Worm (Caenorhabditis elegans) whole organism, L4 larva: Measurements from ENCODE around the gene T25D1.3.

ENCODE experiments used
- F26F4.8 ChIP-seq: fragments of 200-800 bp; sonication (Bioruptor generic); conservative IDR thresholded peaks from 2 replicates; pipeline ENCODE4 v1.3.6; 2022; ENCODE audit warnings: missing genetic modification characterization, missing compliant biosample characterization
- F37D6.2 ChIP-seq: sonication (generic microtip); optimal IDR thresholded peaks from 2 replicates; lab custom pipeline; 2016; ENCODE audit warnings: mild to moderate bottlenecking, missing genetic modification characterization, missing compliant biosample characterization
- F49E8.2 ChIP-seq: sonication (generic microtip); optimal IDR thresholded peaks from 2 replicates; lab custom pipeline; 2016; ENCODE audit warnings: missing compliant biosample characterization, mild to moderate bottlenecking, missing genetic modification characterization, borderline replicate concordance
- R02D3.7 ChIP-seq: fragments of 150-350 bp; sonication (generic microtip); optimal IDR thresholded peaks from 3 replicates; lab custom pipeline; 2014; ENCODE audit warnings: missing biosample characterization, missing genetic modification characterization
- T26A8.4 ChIP-seq: fragments of 200-800 bp; sonication (Bioruptor generic); IDR thresholded peaks from 2 replicates; pipeline ENCODE4 v1.3.6; 2022; ENCODE audit warnings: missing genetic modification characterization, missing compliant biosample characterization
- Y48G9A.11 ChIP-seq: fragments of 200-800 bp; sonication (Bioruptor generic); IDR thresholded peaks from 2 replicates; pipeline ENCODE4 v1.3.6; 2022; ENCODE audit warnings: missing genetic modification reagents, missing genetic modification characterization, missing compliant biosample characterization
- Y75B8A.6 ChIP-seq: fragments of 200-800 bp; sonication (Bioruptor generic); IDR thresholded peaks from 2 replicates; pipeline ENCODE4 v1.3.6; 2022; ENCODE audit warnings: missing genetic modification reagents, missing genetic modification characterization, missing compliant biosample characterization
- arid-1 ChIP-seq: fragments of 200-800 bp; sonication (Bioruptor generic); conservative IDR thresholded peaks from 2 replicates; pipeline ENCODE4 v1.3.6; 2022; ENCODE audit warnings: missing genetic modification reagents, missing genetic modification characterization, missing compliant biosample characterization
- ceh-28 ChIP-seq: fragments of 150-350 bp; optimal IDR thresholded peaks from 2 replicates; lab custom pipeline; 2014; ENCODE audit warnings: missing biosample characterization, missing genetic modification reagents, missing genetic modification characterization
- ces-1 ChIP-seq: fragments of 150-350 bp; sonication (generic microtip); optimal IDR thresholded peaks from 4 replicates; lab custom pipeline; 2014; ENCODE audit warnings: missing biosample characterization, missing genetic modification reagents, missing genetic modification characterization
- ctbp-1 ChIP-seq: fragments of 200-800 bp; sonication (Bioruptor generic); IDR thresholded peaks from 2 replicates; pipeline ENCODE4 v1.3.6; 2022; ENCODE audit warnings: missing genetic modification reagents, missing genetic modification characterization, missing compliant biosample characterization
- daf-16 ChIP-seq, 3 experiments: sonication (generic microtip); optimal IDR thresholded peaks; 2 replicates each; lab custom pipeline; 2016 to 2017; ENCODE audit warnings: missing genetic modification characterization in 3 of 3, missing genetic modification reagents in 3 of 3, mild to moderate bottlenecking in 2 of 3, missing compliant biosample characterization in 2 of 3, missing biosample characterization in 1 of 3, moderate library complexity in 1 of 3
- dmd-6 ChIP-seq: fragments of 200-800 bp; sonication (Bioruptor generic); IDR thresholded peaks from 2 replicates; pipeline ENCODE4 v1.3.6; 2022; ENCODE audit warnings: missing genetic modification reagents, missing genetic modification characterization, missing compliant biosample characterization
- dmd-8 ChIP-seq: fragments of 200-800 bp; sonication (Bioruptor generic); IDR thresholded peaks from 2 replicates; pipeline ENCODE4 v1.3.6; 2022; ENCODE audit warnings: missing genetic modification characterization, missing compliant biosample characterization
- dmd-9 ChIP-seq: fragments of 200-800 bp; sonication (Bioruptor generic); IDR thresholded peaks from 2 replicates; pipeline ENCODE4 v1.3.6; 2022; ENCODE audit warnings: missing genetic modification reagents, missing genetic modification characterization, missing compliant biosample characterization
- dve-1 ChIP-seq: sonication (generic microtip); optimal IDR thresholded peaks from 2 replicates; lab custom pipeline; 2017; ENCODE audit warnings: antibody characterized with exemption, mild to moderate bottlenecking, missing genetic modification characterization, missing compliant biosample characterization; ENCODE audit not compliant: insufficient read depth
- egl-43 ChIP-seq: fragments of 200-800 bp; sonication (Bioruptor generic); IDR thresholded peaks from 2 replicates; pipeline ENCODE4 v1.3.6; 2022; ENCODE audit warnings: missing genetic modification reagents, missing genetic modification characterization, missing compliant biosample characterization
- fos-1 ChIP-seq: fragments of 150-350 bp; optimal IDR thresholded peaks from 2 replicates; lab custom pipeline; 2014; ENCODE audit warnings: missing biosample characterization, missing genetic modification characterization
- gei-8 ChIP-seq: fragments of 200-800 bp; sonication (Bioruptor generic); optimal IDR thresholded peaks from 2 replicates; lab custom pipeline; 2018; ENCODE audit warnings: mild to moderate bottlenecking, missing genetic modification characterization, missing compliant biosample characterization
- hif-1 ChIP-seq, 2 experiments: sonication (generic microtip); optimal IDR thresholded peaks; 2 replicates each; lab custom pipeline; 2016 to 2017; ENCODE audit warnings: missing compliant biosample characterization in 2 of 2, missing genetic modification characterization in 2 of 2, missing genetic modification reagents in 2 of 2, missing genotype in 2 of 2, mild to moderate bottlenecking in 1 of 2
- hlh-11 ChIP-seq: fragments of 200-800 bp; sonication (Bioruptor generic); optimal IDR thresholded peaks from 2 replicates; lab custom pipeline; 2018; ENCODE audit warnings: mild to moderate bottlenecking, missing genetic modification characterization, missing compliant biosample characterization
- lin-1 ChIP-seq: fragments of 200-800 bp; sonication (Bioruptor generic); IDR thresholded peaks from 2 replicates; pipeline ENCODE4 v1.3.6; 2022; ENCODE audit warnings: missing genetic modification reagents, missing genetic modification characterization, missing compliant biosample characterization
- lin-13 ChIP-seq: fragments of 150-350 bp; optimal IDR thresholded peaks from 2 replicates; lab custom pipeline; 2014; ENCODE audit warnings: missing biosample characterization, missing genetic modification reagents, missing genetic modification characterization
- lin-39 ChIP-seq: fragments of 150-350 bp; optimal IDR thresholded peaks from 2 replicates; lab custom pipeline; 2014; ENCODE audit warnings: missing biosample characterization, missing genetic modification reagents, missing genetic modification characterization
- madf-9 ChIP-seq: fragments of 200-800 bp; sonication (Bioruptor generic); conservative IDR thresholded peaks from 2 replicates; pipeline ENCODE4 v1.3.6; 2022; ENCODE audit warnings: missing genetic modification reagents, missing genetic modification characterization, missing compliant biosample characterization
- mep-1 ChIP-seq: fragments of 150-350 bp; sonication (generic microtip); optimal IDR thresholded peaks from 3 replicates; lab custom pipeline; 2014; ENCODE audit warnings: missing biosample characterization, missing genetic modification characterization
- mes-2 ChIP-seq: sonication (generic microtip); optimal IDR thresholded peaks from 2 replicates; lab custom pipeline; 2016; ENCODE audit warnings: missing genotype, mild to moderate bottlenecking, missing genetic modification characterization, missing compliant biosample characterization; ENCODE audit not compliant: poor library complexity, severe bottlenecking
- nhr-10 ChIP-seq: fragments of 150-350 bp; optimal IDR thresholded peaks from 2 replicates; lab custom pipeline; 2014; ENCODE audit warnings: missing biosample characterization, missing genetic modification characterization
- nhr-102 ChIP-seq: sonication (generic microtip); optimal IDR thresholded peaks from 2 replicates; lab custom pipeline; 2016; ENCODE audit warnings: mild to moderate bottlenecking, missing genetic modification characterization, moderate library complexity, missing compliant biosample characterization
- nhr-28 ChIP-seq: fragments of 150-350 bp; optimal IDR thresholded peaks from 2 replicates; lab custom pipeline; 2014; ENCODE audit warnings: missing biosample characterization, missing genetic modification characterization
- nhr-42 ChIP-seq: fragments of 200-800 bp; sonication (Bioruptor generic); IDR thresholded peaks from 2 replicates; pipeline ENCODE4 v1.3.6; 2022; ENCODE audit warnings: missing genetic modification characterization, missing compliant biosample characterization
- nhr-48 ChIP-seq: sonication (generic microtip); optimal IDR thresholded peaks from 2 replicates; lab custom pipeline; 2016; ENCODE audit warnings: mild to moderate bottlenecking, missing genetic modification characterization, missing compliant biosample characterization
- nhr-6 ChIP-seq: fragments of 150-350 bp; optimal IDR thresholded peaks from 2 replicates; lab custom pipeline; 2014; ENCODE audit warnings: missing biosample characterization, missing genetic modification characterization
- nhr-76 ChIP-seq: fragments of 150-350 bp; optimal IDR thresholded peaks from 2 replicates; lab custom pipeline; 2014; ENCODE audit warnings: missing biosample characterization, missing genetic modification characterization
- pqm-1 ChIP-seq: sonication (generic microtip); optimal IDR thresholded peaks from 2 replicates; lab custom pipeline; 2017; ENCODE audit warnings: missing biosample characterization, missing genetic modification characterization
- rbr-2 ChIP-seq: sonication (generic microtip); optimal IDR thresholded peaks from 2 replicates; lab custom pipeline; 2016; ENCODE audit warnings: missing genotype, missing genetic modification characterization, missing compliant biosample characterization
- snpc-1.2 ChIP-seq: fragments of 200-800 bp; sonication (Bioruptor generic); IDR thresholded peaks from 2 replicates; pipeline ENCODE4 v1.3.6; 2022; ENCODE audit warnings: missing genetic modification reagents, missing genetic modification characterization, missing compliant biosample characterization
- tra-1 ChIP-seq: fragments of 200-800 bp; sonication (Bioruptor generic); IDR thresholded peaks from 2 replicates; pipeline ENCODE4 v1.3.6; 2022; ENCODE audit warnings: missing genetic modification reagents, missing genetic modification characterization, missing compliant biosample characterization
- unc-62 ChIP-seq, 3 experiments: fragments of 150-350 bp in 1 of 3; sonication (generic microtip); optimal IDR thresholded peaks in 2 of 3; peaks in 1 of 3; 1 replicate in 1 of 3; 2 replicates in 2 of 3; lab custom pipeline; 2014 to 2017; ENCODE audit warnings: missing biosample characterization in 3 of 3, missing genetic modification characterization in 3 of 3, missing genetic modification reagents in 3 of 3, missing genotype in 1 of 3
- vab-7 ChIP-seq: fragments of 200-800 bp; sonication (Bioruptor generic); IDR thresholded peaks from 2 replicates; pipeline ENCODE4 v1.3.6; 2022; ENCODE audit warnings: missing genetic modification reagents, missing genetic modification characterization, missing compliant biosample characterization

The T25D1.3 gene

ce11 chrX:16551318-16551717 lies 45.9 kb downstream of the T25D1.3 start (continued):
- TF ChIP-seq Y75B8A.6 (0 out of 2 replicates have a peak, but pooled peaks have one; percentile 41), dmd-8 (peak; percentile 79; the same call in 1 of the 2 replicates), snpc-1.2 (peak; percentile 77), Y48G9A.11 (0 out of 2 replicates have a peak, but pooled peaks have one; percentile 15), nhr-76 (no peak), F37D6.2 (tag; lab: Kevin White, UChicago) (no peak), vab-7 (GFP tag; lab: Robert Waterston, UW) (peak; percentile 65), daf-16 (GFP tag; optimal IDR thresholded peaks at IDR 0.05; lab: Kevin White, UChicago) (peak in 1 of 2 experiments; percentile 16), daf-16 (tag; optimal IDR thresholded peaks at IDR 0.05; lab: Kevin White, UChicago) (peak; percentile 28), mep-1 (peak; percentile 48), hlh-11 (peak; percentile 10), lin-39 (tag; lab: Kevin White, UChicago) (no peak), nhr-48 (tag; lab: Kevin White, UChicago) (peak; percentile 21), ceh-28 (tag; lab: Kevin White, UChicago) (no peak), dve-1 (tag; lab: Kevin White, UChicago) (peak; percentile 43), nhr-6 (peak; percentile 8)

ce11 chrX:16553845-16554426 lies 48.5 kb downstream of the T25D1.3 start, which contains the start of gene K08B5.2:
Gene K08B5.2, minus strand, starts transcription at chrX:16553887.
- TF ChIP-seq gei-8 = peak; percentile 17
- peak; percentile 88 for TF ChIP-seq nhr-48 (tag; lab: Kevin White, UChicago)
- TF ChIP-seq madf-9 (GFP tag; lab: Robert Waterston, UW) = no peak
- no peak for TF ChIP-seq ces-1
- no peak for TF ChIP-seq T26A8.4 (GFP tag; lab: Robert Waterston, UW)
- TF ChIP-seq lin-1 = peak; percentile 42; the same call in 1 of the 2 replicates
- no peak for TF ChIP-seq hif-1 (tag; optimal IDR thresholded peaks at IDR 0.05; lab: Kevin White, UChicago)
- no peak for TF ChIP-seq dmd-8
- TF ChIP-seq ctbp-1 (GFP tag; lab: Robert Waterston, UW) = no peak
- no peak for TF ChIP-seq dmd-9 (GFP tag; lab: Robert Waterston, UW)
- TF ChIP-seq lin-13 (GFP tag; lab: Kevin White, UChicago) = no peak
- no peak for TF ChIP-seq ceh-28 (tag; lab: Kevin White, UChicago)
- TF ChIP-seq dmd-6 = peak; percentile 96
- TF ChIP-seq R02D3.7 = no peak
- no peak for TF ChIP-seq rbr-2 (tag; lab: Kevin White, UChicago)
- TF ChIP-seq pqm-1 (tag; lab: Kevin White, UChicago) = peak; percentile 78
- TF ChIP-seq fos-1 (tag; lab: Kevin White, UChicago) = no peak
- TF ChIP-seq daf-16 (GFP tag; optimal IDR thresholded peaks at IDR 0.05; lab: Kevin White, UChicago) = peak in 1 of 2 experiments; percentile 95
- TF ChIP-seq daf-16 (tag; optimal IDR thresholded peaks at IDR 0.05; lab: Kevin White, UChicago) = peak; percentile 96
- TF ChIP-seq hlh-11 = peak; percentile 73
- no peak for TF ChIP-seq nhr-42 (GFP tag; lab: Robert Waterston, UW)
- no peak for TF ChIP-seq F49E8.2 (tag; lab: Kevin White, UChicago)
- TF ChIP-seq tra-1 (GFP tag; lab: Robert Waterston, UW) = peak; percentile 77; the same call in 1 of the 2 replicates
- peak in 1 of 2 experiments; percentile 66 for TF ChIP-seq unc-62 (GFP tag; optimal IDR thresholded peaks at IDR 0.05 in 1 of 2; lab: Kevin White, UChicago)
- TF ChIP-seq unc-62 (tag; optimal IDR thresholded peaks at IDR 0.05; lab: Kevin White, UChicago) = no peak
- TF ChIP-seq mes-2 (tag; lab: Kevin White, UChicago) = peak; percentile 28
- TF ChIP-seq egl-43 (GFP tag; lab: Robert Waterston, UW) = no peak
- no peak for TF ChIP-seq nhr-10
- no peak for TF ChIP-seq F37D6.2 (tag; lab: Kevin White, UChicago)
- TF ChIP-seq nhr-28 (tag; lab: Kevin White, UChicago) = peak; percentile 70
- no peak for TF ChIP-seq lin-39 (tag; lab: Kevin White, UChicago)
- peak; percentile 79 for TF ChIP-seq dve-1 (tag; lab: Kevin White, UChicago)
- peak; percentile 33 for TF ChIP-seq nhr-102 (tag; lab: Kevin White, UChicago)
- TF ChIP-seq F26F4.8 (GFP tag; lab: Robert Waterston, UW) = no peak
- no peak for TF ChIP-seq arid-1 (GFP tag; lab: Robert Waterston, UW)
